Worm (Caenorhabditis elegans): ENCODE measurements around the gene M03F4.4.

DNA sequence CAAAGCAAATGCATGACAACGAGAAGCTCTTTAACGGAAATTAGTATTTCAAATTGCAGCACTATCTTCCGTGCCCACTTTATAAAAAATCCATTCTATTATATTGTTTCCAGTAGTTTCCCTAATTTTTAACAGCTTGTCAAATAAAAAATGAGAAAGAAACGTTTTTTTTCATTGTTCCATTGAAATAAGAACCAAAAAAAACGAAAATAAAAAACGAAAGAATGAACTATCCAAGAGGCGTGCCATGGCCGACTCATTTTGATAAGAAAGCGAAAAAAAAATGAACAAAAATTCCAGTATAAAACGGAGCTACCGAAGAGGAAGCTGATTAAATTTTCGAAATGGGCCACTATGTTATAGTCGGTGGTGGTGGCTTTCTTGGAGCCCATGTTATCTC, 47.7 kb upstream of the M03F4.4 start, which contains the start of gene hsd-2:
- TF ChIP-seq hnd-1 (tag; optimal IDR thresholded peaks at IDR 0.05) (no peak), tbx-11 (GFP tag; IDR thresholded peaks at IDR 0.05) (no peak), pes-1 (GFP tag; IDR thresholded peaks at IDR 0.05) (no peak), tbx-37 (GFP tag; conservative IDR thresholded peaks at IDR 0.05) (no peak), scrt-1 (GFP tag; IDR thresholded peaks at IDR 0.05) (no peak), ama-1 (optimal IDR thresholded peaks at IDR 0.05) (no peak), ets-7 (tag; optimal IDR thresholded peaks at IDR 0.05) (no peak), B0310.2 (tag; optimal IDR thresholded peaks at IDR 0.05) (no peak), sea-1 (GFP tag; conservative IDR thresholded peaks at IDR 0.05) (no peak), ceh-13 (GFP tag; optimal IDR thresholded peaks at IDR 0.05) (no peak), hmg-4 (GFP tag; optimal IDR thresholded peaks at IDR 0.05) (no peak), ceh-36 (tag; optimal IDR thresholded peaks at IDR 0.05) (no peak)

Measured in whole organism, early embryonic.